Fruit fly (Drosophila melanogaster) whole organism, embryonic: Measurements from ENCODE around the gene CG32163.

Experiments
- CG9609 ChIP-seq: fragments of 200-800 bp; sonication (Bioruptor generic); optimal IDR thresholded peaks from 3 replicates; lab custom pipeline; 2016; ENCODE audit warnings: missing biosample characterization, missing genetic modification characterization
- Meics ChIP-seq: fragments of 200-800 bp; sonication (Bioruptor generic); optimal IDR thresholded peaks from 2 replicates; lab custom pipeline; 2017; ENCODE audit warnings: missing biosample characterization, mild to moderate bottlenecking, missing genetic modification characterization
- Xbp1 ChIP-seq: fragments of 200-800 bp; sonication (Bioruptor generic); optimal IDR thresholded peaks from 3 replicates; lab custom pipeline; 2016; ENCODE audit warnings: missing biosample characterization, mild to moderate bottlenecking, missing genetic modification characterization
- br ChIP-seq: fragments of >200 bp; optimal IDR thresholded peaks from 2 replicates; lab custom pipeline; 2017

- TF ChIP-seq Xbp1 (GFP tag; lab: Kevin White, UChicago), result no peak
- TF ChIP-seq CG9609, result no peak
- TF ChIP-seq br (lab: Kevin White, UChicago), result no peak
- no peak for TF ChIP-seq Meics (GFP tag; lab: Kevin White, UChicago)
Measured at dm6 chr3L:16574307-16574946, 12.5 kb upstream of the CG32163 start, which contains the start of gene mbf1.
